Fruit fly (Drosophila melanogaster): ENCODE measurements around the gene Osi18.

Gene Osi18

dm6 chr3R:6329774-6330298 is at the start of gene Osi18:
TSS of gene Osi18 (plus strand) at chr3R:6330248.
- TF ChIP-seq noc (tag; optimal IDR thresholded peaks at IDR 0.05): no peak

DNA sequence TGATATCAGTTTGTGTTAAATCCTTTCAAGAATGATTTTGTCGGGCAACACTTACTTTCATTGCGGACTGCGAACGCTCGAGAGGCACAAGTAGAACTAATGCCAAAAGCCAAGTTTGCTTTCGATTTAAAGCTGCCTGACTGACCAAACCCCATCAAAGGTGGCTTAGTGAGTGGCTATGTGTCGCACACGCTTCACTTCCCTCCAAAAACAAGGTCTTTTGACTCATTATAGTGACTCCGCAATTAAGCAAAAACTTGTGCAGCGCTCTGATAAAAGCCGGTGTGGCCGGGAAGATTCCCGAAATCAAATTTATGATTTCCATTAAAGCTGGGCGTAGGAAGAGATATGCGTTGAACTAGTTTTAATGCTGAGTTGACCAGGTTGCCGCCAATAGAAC is 44.9 kb upstream of the Osi18 start, which contains the start of gene CG15597:
TSS of gene CG15597 (minus strand) at position 101 of the 400 bp plus-strand sequence.
- TF ChIP-seq noc (tag; optimal IDR thresholded peaks at IDR 0.05): no peak

dm6 chr3R:6287433-6287832 is 42.6 kb upstream of the Osi18 start, which contains the start of gene CG15594:
TSS of gene CG15594 (plus strand) at chr3R:6287733.
- no peak for TF ChIP-seq noc (tag; optimal IDR thresholded peaks at IDR 0.05)

DNA sequence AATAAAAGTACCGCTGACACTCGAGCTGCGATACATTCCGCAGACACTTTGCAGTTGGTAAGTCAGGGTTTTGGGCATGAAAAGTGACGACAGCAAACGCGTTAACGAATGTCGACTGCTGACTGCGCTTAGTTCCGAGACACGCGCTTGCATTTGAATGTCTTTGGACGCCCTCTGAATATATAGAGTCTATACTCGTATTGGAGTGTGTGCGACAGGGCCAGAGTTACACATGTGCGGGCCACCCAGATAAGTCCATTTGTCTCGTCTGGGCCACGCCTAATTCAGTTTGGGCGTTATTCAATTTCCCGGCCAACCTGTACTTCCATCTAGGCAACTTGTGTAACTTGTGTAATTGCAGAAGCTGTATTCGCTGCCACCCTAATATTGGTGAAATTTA is 39.8 kb upstream of the Osi18 start:
- no peak for TF ChIP-seq noc (tag; optimal IDR thresholded peaks at IDR 0.05)

dm6 chr3R:6291437-6291836 is 38.6 kb upstream of the Osi18 start, which contains the start of gene Osi13:
TSS of gene Osi13 (plus strand) at chr3R:6291737.
- TF ChIP-seq noc (tag; optimal IDR thresholded peaks at IDR 0.05): no peak

DNA sequence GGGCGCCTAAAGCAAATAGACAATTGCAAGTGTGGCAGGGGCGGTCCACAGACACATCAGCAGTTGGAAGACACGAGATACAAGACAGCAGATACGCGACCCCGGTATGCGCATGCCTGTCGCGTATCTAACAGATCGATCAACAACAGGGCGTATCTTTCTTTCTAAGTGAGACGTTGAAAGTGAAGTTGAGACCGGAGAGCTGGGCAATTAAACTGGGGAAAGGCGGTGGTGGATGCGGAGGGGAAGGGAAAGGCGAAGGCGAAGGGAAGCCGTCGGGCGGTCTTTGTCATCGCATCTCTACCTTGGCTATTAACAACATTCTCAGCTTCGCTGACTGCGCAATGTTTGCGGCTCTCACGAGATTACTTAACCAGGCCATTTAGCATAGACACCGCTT is 36.0 kb upstream of the Osi18 start:
- TF ChIP-seq noc (tag; optimal IDR thresholded peaks at IDR 0.05): no peak

DNA sequence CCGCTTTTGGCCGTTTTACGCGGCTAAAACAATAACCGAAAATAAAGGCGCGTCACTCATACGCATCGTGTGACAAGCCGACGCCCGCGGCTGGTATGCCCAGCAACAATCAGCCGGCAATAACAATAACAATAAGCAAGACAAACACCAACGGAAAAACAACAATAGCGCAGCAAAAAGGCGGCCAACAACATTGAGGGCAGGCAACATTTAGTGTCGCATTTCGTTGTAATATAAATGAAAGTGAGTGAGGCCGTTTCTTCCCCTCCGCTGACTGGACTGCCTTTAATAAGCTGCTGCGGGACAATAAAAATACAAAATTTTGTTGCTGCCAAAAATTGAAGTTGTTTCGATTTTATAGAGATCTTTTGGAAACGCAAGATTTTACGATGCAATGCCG is 32.9 kb upstream of the Osi18 start:
- TF ChIP-seq noc (tag; optimal IDR thresholded peaks at IDR 0.05): no peak

DNA sequence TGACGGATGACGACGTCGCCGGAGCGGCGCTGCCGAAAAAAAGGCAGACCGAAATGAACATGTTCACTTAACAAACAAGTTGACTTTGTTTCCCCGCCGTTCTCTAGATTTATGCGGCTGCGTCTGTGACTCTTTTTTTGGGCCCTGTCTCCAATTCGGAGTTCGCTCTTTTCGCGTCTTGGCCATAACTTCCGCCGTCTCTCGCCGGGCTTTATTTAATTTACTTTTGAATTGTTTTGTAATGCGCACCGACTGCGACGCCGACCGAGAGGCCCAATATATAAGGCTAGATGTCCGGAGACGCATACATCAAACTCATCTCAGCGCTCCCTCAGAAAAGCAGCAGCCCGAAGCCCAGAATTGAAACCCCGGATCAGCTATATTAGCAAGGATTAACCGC is 31.2 kb upstream of the Osi18 start, which contains the start of gene Osi14:
TSS of gene Osi14 (plus strand) at position 301 of the 400 bp plus-strand sequence.
- TF ChIP-seq noc (tag; optimal IDR thresholded peaks at IDR 0.05): no peak

DNA sequence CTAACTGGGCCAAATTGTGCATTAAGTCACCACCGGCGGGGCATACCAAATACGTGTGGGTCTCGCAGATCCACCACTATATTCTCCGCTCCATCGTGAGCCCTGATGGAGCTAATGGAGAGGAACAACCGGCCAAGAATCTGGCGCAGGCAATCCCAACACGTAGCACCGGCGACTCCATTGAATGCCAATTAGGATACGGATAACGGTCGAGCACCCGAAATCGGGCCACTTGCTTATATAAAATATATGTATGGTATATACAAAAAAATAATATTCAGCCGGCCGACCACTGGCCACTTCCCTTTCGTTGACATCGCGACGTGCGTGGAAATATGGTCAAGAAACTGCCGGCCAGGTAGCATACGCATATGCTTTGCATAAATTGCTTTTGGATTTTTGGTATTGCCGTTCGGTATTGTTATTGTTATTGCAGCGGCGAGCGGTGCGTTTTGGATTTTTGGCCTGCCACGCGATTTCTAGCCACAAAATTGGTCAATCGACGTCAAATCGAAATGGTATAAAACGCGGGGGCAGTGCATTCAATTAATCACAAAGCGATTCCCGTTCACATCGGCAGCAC is 28.7 kb upstream of the Osi18 start, which contains the start of gene Osi15:
TSS of gene Osi15 (plus strand) at position 548 of the 583 bp plus-strand sequence.
- TF ChIP-seq noc (tag; optimal IDR thresholded peaks at IDR 0.05): no peak

dm6 chr3R:6303738-6304137 is 26.3 kb upstream of the Osi18 start, which contains the start of gene CG46396:
TSS of gene CG46396 (plus strand) at chr3R:6304038.
- no peak for TF ChIP-seq noc (tag; optimal IDR thresholded peaks at IDR 0.05)

DNA sequence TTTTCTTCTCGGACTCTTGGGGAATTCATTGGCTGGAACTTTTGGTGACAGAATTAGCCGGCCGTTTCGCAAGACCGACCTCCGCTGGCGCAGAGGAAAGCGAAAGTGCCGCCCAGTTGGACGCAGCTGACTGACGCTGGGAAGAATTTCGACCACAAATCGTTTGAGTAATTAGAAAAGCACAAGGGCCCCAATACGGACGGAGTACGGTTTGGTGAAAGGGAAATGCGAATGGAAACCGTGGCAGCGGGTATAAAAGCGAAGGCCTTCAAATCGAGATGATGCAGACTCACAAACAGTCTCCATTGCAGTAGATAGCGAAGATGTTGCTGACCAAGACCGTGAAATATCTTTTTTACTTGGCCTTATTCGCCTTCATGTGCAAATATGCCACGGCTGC is 25.1 kb upstream of the Osi18 start, which contains the start of gene Osi16:
TSS of gene Osi16 (plus strand) at position 301 of the 400 bp plus-strand sequence.
- TF ChIP-seq noc (tag; optimal IDR thresholded peaks at IDR 0.05): no peak

dm6 chr3R:6306584-6306983 is 23.5 kb upstream of the Osi18 start, which contains the start of gene CG46026:
TSS of gene CG46026 (plus strand) at chr3R:6306884.
- TF ChIP-seq noc (tag; optimal IDR thresholded peaks at IDR 0.05): no peak

DNA sequence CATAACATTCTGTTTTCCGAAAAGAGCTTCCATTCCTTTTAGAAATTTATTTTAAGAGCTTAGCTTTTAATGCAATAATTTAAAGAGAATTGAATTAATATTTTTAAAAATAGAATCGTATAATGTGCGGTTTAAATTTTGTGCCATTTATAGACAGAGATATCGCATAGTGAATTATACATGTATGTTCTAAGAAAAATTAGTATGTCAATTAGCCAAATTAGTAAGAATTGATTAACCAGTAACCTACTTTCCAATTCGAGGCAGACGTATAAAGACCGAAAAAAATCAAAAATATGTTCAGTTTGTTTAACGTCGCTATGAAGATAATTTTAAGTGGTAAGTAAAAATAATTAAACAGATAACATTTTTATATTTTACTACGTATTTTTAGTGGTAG is 20.4 kb upstream of the Osi18 start, which contains the start of gene CG31560:
TSS of gene CG31560 (plus strand) at position 301 of the 400 bp plus-strand sequence.
- no peak for TF ChIP-seq noc (tag; optimal IDR thresholded peaks at IDR 0.05)

- TF ChIP-seq noc (tag; optimal IDR thresholded peaks at IDR 0.05): no peak
Measured at dm6 chr3R:6311641-6312259, 18.3 kb upstream of the Osi18 start, which contains the start of gene Osi17. TSS of gene Osi17 (plus strand) at chr3R:6311772.

DNA sequence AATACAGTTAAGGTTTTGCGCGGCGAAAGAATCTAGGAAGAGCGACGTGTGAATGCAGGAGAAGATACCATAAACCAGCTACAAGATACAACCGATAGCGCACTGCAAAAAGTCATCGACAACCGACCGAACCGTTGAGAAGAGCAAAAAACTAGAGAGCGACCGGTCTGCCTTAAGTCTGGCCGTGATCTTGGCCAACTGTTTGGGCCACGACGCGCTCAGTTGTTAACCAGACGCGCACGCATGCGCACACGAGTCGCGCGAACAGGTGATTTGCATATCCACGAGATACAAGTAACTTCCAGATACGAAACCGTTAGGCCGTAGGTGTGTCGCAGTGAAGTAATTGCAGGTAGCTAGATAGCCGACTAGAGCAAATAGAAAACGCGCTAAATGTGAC is 15.0 kb upstream of the Osi18 start:
- TF ChIP-seq noc (tag; optimal IDR thresholded peaks at IDR 0.05): no peak

- no peak for TF ChIP-seq noc (tag; optimal IDR thresholded peaks at IDR 0.05)
Measured at dm6 chr3R:6334906-6335433, 4.9 kb downstream of the Osi18 start, which contains the start of gene Osi19. TSS of gene Osi19 (plus strand) at chr3R:6335362.
